Worm (Caenorhabditis elegans) whole organism, L3 larva: ENCODE results near the gene K02D10.2.
A peak's percentile ranks its signal among the peaks of the same experiment; 100 is the strongest.

ENCODE experiments used
- ceh-82 ChIP-seq: fragments of 150-350 bp; optimal IDR thresholded peaks from 2 replicates; lab custom pipeline; 2014; ENCODE audit warnings: missing biosample characterization, missing genetic modification characterization
- elt-1 ChIP-seq: fragments of 150-350 bp; optimal IDR thresholded peaks from 2 replicates; lab custom pipeline; 2014; ENCODE audit warnings: missing biosample characterization, missing genetic modification characterization
- fkh-10 ChIP-seq: sonication (generic microtip); optimal IDR thresholded peaks from 2 replicates; lab custom pipeline; 2017; ENCODE audit warnings: missing biosample characterization, missing genetic modification reagents, missing genetic modification characterization
- jun-1 ChIP-seq: fragments of 150-350 bp; optimal IDR thresholded peaks from 2 replicates; lab custom pipeline; 2014; ENCODE audit warnings: missing biosample characterization, missing genetic modification reagents, missing genetic modification characterization
- lin-15B ChIP-seq: fragments of 150-350 bp; optimal IDR thresholded peaks from 2 replicates; lab custom pipeline; 2014; ENCODE audit warnings: missing biosample characterization, missing genetic modification characterization
- nhr-12 ChIP-seq: fragments of 150-350 bp; optimal IDR thresholded peaks from 2 replicates; lab custom pipeline; 2014; ENCODE audit warnings: missing biosample characterization, missing genetic modification characterization
- nhr-237 ChIP-seq: fragments of 150-350 bp; optimal IDR thresholded peaks from 2 replicates; lab custom pipeline; 2014; ENCODE audit warnings: missing biosample characterization, missing genetic modification characterization
- nhr-25 ChIP-seq: sonication (generic microtip); optimal IDR thresholded peaks from 2 replicates; lab custom pipeline; 2017; ENCODE audit warnings: missing biosample characterization, missing genetic modification characterization
- pha-4 ChIP-seq: fragments of 150-350 bp; optimal IDR thresholded peaks from 2 replicates; lab custom pipeline; 2014; ENCODE audit warnings: missing biosample characterization, missing genetic modification reagents, missing genetic modification characterization
- snpc-4 ChIP-seq: fragments of 150-350 bp; optimal IDR thresholded peaks from 2 replicates; lab custom pipeline; 2014; ENCODE audit warnings: missing biosample characterization, missing genetic modification characterization
- ztf-4 ChIP-seq: fragments of 150-350 bp; optimal IDR thresholded peaks from 2 replicates; lab custom pipeline; 2014; ENCODE audit warnings: missing biosample characterization, missing genetic modification characterization

DNA sequence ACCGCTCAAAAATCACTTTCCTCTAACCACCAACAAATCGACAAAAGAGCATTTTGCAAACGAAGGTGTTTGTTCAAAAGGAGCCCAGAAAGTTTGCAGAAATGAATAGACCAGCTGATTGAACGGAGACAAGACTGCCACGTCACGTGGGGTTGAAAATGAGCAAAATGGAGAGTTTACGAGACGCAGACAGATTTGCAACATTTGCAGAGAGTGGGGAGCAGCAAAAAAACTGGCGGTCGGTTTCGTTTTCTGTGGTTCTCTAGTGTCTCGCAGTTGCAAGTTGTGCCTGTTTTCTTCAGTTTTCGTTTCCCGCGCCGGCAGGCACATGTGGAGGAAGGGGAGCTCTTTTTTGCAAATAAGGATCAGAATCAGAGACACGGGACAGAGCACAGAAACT is 14.4 kb upstream of the K02D10.2 start:
- TF ChIP-seq jun-1 (tag; lab: Kevin White, UChicago) (peak; percentile 69), lin-15B (tag; lab: Kevin White, UChicago) (peak; percentile 27), ceh-82 (tag; lab: Kevin White, UChicago) (no peak), elt-1 (no peak), nhr-237 (tag; lab: Kevin White, UChicago) (no peak), fkh-10 (GFP tag; lab: Kevin White, UChicago) (no peak), snpc-4 (tag; lab: Kevin White, UChicago) (no peak), nhr-25 (tag; lab: Kevin White, UChicago) (no peak), nhr-12 (no peak), ztf-4 (no peak), pha-4 (peak; percentile 96)
